Worm (Caenorhabditis elegans): ENCODE data around the gene unc-34.

Gene unc-34

DNA sequence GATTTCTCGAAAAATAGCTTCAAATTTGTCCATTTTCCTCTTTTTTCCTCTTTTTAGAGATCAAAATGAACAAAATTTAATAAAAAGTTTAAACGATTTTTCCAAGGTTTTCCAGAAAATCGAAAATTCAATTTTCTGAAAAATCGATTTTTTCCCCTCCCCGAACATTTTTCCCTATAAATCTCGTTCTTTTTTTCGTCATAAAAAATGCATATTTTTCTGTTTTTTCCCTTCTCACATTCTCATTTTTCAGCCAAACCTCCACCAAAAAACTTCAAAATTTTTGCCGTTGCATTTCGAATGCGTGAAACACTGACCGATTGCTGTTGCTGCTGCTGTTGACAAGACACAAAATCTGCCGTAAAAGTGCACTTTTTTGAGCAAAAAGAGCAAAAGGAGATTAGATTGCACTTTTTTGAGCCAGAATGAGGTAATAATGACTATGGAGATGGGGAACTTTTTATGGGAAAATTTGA lies at the start of gene unc-34, which contains the start of gene Y50D4C.12:
Gene unc-34 (plus strand): TSS at position 426 of the 476 bp plus-strand sequence.
Gene Y50D4C.12 (plus strand): TSS at position 301 of the 476 bp plus-strand sequence.
- TF ChIP-seq daf-12 (tag; optimal IDR thresholded peaks at IDR 0.05), result no peak
- no peak for TF ChIP-seq nhr-28 (tag; optimal IDR thresholded peaks at IDR 0.05)
- TF ChIP-seq nhr-11 (tag; optimal IDR thresholded peaks at IDR 0.05), result no peak
- no peak for TF ChIP-seq unc-62 (GFP tag; optimal IDR thresholded peaks at IDR 0.05)
- TF ChIP-seq unc-39 (tag; optimal IDR thresholded peaks at IDR 0.05), result no peak
- no peak for TF ChIP-seq ZK546.5 (tag; optimal IDR thresholded peaks at IDR 0.05)
- no peak for TF ChIP-seq nhr-77 (tag; optimal IDR thresholded peaks at IDR 0.05)
- TF ChIP-seq egl-5 (tag; optimal IDR thresholded peaks at IDR 0.05), result no peak
- no peak for TF ChIP-seq nhr-23 (tag; optimal IDR thresholded peaks at IDR 0.05)
- no peak for TF ChIP-seq eor-1 (tag; optimal IDR thresholded peaks at IDR 0.05)
- no peak for TF ChIP-seq elt-2 (tag; optimal IDR thresholded peaks at IDR 0.05)
- no peak for TF ChIP-seq jun-1 (tag; optimal IDR thresholded peaks at IDR 0.05)
- TF ChIP-seq ceh-82 (tag; optimal IDR thresholded peaks at IDR 0.05), result no peak
- no peak for TF ChIP-seq nhr-67 (tag; optimal IDR thresholded peaks at IDR 0.05)
- TF ChIP-seq fkh-2 (tag; optimal IDR thresholded peaks at IDR 0.05), result no peak
- TF ChIP-seq ceh-16 (tag; optimal IDR thresholded peaks at IDR 0.05), result no peak
- no peak for TF ChIP-seq ama-1 (optimal IDR thresholded peaks at IDR 0.05)

DNA sequence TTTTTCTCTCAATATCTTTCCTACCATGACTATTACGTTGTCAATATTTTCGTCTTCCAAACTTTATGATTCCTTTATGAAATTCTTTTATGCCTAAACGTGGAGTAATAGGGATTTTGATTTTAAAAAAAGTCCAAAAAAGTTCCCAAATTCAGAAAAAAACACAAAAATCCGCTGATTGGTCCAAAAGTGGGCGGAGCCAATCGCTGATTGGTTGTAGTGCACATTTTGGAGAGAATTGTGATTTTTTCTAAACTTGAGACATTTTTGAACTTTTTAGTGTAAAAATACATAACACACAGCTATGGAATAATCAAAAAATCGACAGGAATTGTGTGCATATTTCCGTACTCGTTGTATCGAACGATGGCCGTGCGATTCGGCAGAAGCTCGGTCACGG lies 43.2 kb upstream of the unc-34 start:
- TF ChIP-seq nfya-1 (tag; optimal IDR thresholded peaks at IDR 0.05; ENCODE audit: insufficient read depth), result peak; percentile 79
- TF ChIP-seq fkh-2 (tag; optimal IDR thresholded peaks at IDR 0.05), result no peak

DNA sequence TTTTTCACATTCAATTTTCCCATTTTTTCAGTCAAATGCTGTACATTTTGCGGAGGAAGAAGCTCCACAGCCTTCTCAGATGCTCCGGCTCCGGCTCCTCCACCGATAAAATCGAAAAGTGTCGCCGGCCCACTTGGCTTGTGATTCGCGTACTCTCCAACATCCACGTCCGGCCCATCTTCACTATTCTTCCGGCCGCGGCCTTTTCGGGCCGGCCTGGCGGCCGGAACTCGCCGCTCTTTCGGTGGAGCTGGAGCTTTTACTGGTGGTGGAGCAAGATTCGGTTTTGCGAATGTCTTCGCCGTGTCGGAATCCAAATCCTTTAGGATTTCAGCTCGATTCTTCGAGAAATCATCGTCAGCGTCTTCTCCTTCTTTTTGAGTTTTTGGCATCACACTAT lies 40.0 kb upstream of the unc-34 start:
- TF ChIP-seq fos-1 (tag; optimal IDR thresholded peaks at IDR 0.05), result no peak

DNA sequence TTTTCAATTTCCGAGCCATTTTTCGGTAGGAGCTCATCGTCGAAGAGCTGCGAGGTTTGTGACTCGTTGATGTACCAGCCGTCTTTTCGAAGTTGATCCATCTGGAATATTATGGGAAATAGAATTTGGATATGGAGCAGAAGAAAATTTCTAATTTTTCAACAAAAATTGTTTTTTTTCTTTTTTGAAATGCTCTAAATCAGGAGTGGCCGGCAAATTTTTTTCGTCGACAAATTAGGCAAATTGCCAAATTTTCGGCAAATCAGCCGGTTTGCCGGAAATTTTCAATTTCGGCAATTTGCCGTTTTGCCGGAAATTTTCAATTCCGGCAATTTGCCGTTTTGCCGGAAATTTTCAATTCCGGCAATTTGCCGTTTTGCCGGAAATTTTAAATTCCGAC lies 37.4 kb upstream of the unc-34 start, which contains the start of gene Y50D4C.3:
Gene Y50D4C.3 (minus strand): TSS at position 101 of the 400 bp plus-strand sequence.
- TF ChIP-seq ztf-4 (tag; optimal IDR thresholded peaks at IDR 0.05), result no peak
- TF ChIP-seq tbx-2 (tag; optimal IDR thresholded peaks at IDR 0.05), result no peak
- no peak for TF ChIP-seq nhr-28 (tag; optimal IDR thresholded peaks at IDR 0.05)
- no peak for TF ChIP-seq nfya-1 (tag; optimal IDR thresholded peaks at IDR 0.05; ENCODE audit: insufficient read depth)
- no peak for TF ChIP-seq fos-1 (tag; optimal IDR thresholded peaks at IDR 0.05)
- no peak for TF ChIP-seq egl-5 (tag; optimal IDR thresholded peaks at IDR 0.05)
- no peak for TF ChIP-seq ceh-28 (tag; optimal IDR thresholded peaks at IDR 0.05)
- no peak for TF ChIP-seq mdl-1 (tag; optimal IDR thresholded peaks at IDR 0.05)
- no peak for TF ChIP-seq hmg-11 (tag; optimal IDR thresholded peaks at IDR 0.05)
- no peak for TF ChIP-seq lin-15B (tag; optimal IDR thresholded peaks at IDR 0.05)
- TF ChIP-seq daf-12 (tag; optimal IDR thresholded peaks at IDR 0.05), result no peak
- no peak for TF ChIP-seq aly-2 (tag; optimal IDR thresholded peaks at IDR 0.05)
- TF ChIP-seq fkh-10 (GFP tag; optimal IDR thresholded peaks at IDR 0.05), result no peak

DNA sequence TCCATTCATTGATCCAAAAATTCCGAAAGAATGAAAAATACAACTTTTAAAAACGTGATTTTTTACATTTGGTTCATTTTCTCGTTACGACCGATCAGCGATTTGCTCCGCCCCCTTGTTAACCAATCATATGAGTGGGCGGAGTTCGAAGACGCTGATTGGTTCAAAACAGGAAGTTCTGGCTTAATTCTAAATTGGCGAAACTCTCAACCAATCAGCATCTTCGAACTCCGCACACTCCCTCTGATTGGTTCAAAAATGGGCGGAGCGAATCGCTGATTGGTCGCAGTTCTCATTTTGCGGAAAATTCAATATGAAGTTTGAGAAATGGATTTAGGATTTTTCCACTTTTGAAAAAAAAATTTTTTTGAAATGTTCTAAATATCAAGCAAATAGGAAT lies 36.7 kb upstream of the unc-34 start:
- no peak for TF ChIP-seq eor-1 (tag; optimal IDR thresholded peaks at IDR 0.05)
- TF ChIP-seq nfya-1 (tag; optimal IDR thresholded peaks at IDR 0.05; ENCODE audit: insufficient read depth), result peak; percentile 84

DNA sequence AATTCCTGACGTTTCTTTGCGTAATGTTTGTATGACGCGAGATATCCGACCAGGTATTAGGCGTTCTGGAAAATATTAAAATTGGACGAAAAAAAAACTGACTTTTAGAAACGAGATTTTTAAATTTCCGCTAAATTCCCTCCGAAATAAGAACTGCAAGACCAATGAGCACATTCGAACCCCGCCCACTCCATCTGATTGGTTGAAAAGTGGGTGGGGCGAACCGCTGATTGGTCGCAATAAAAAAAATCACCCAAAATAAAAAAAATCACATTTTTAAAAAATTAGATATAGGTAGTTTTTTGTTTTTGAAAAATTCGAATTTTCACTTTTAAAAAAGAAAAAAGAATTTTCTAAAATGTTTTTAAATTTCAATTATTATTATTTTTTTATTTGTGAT lies 33.4 kb upstream of the unc-34 start:
- TF ChIP-seq nfya-1 (tag; optimal IDR thresholded peaks at IDR 0.05; ENCODE audit: insufficient read depth) (peak; percentile 87), egl-5 (tag; optimal IDR thresholded peaks at IDR 0.05) (no peak), daf-12 (tag; optimal IDR thresholded peaks at IDR 0.05) (no peak), nhr-23 (tag; optimal IDR thresholded peaks at IDR 0.05) (no peak), nhr-77 (tag; optimal IDR thresholded peaks at IDR 0.05) (no peak), skn-1 (tag; optimal IDR thresholded peaks at IDR 0.05) (no peak)

DNA sequence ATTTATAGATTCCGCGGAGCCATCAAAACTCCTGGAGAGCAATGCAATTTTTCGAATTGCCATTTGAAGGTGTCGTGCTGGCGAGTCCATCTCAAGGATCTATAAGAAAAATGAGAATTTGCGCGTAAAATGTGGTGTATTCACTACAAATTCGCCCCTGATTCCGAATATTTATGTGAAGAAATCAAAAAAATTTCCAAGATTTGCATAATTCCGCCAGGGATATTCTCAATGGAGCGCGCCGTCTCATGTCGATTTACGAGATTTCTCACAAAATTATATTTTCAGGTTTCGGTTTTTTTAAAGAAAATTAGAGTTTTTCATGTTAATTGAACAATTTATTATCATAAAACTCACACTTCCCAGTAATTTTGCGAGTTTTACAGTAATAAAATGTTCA lies 32.7 kb upstream of the unc-34 start, which contains the start of gene Y50D4C.6:
Gene Y50D4C.6 (minus strand): TSS at position 101 of the 400 bp plus-strand sequence.
- no peak for TF ChIP-seq mml-1 (tag; optimal IDR thresholded peaks at IDR 0.05)
- no peak for TF ChIP-seq tbx-2 (tag; optimal IDR thresholded peaks at IDR 0.05)
- no peak for TF ChIP-seq egl-5 (tag; optimal IDR thresholded peaks at IDR 0.05)
- TF ChIP-seq nhr-23 (tag; optimal IDR thresholded peaks at IDR 0.05), result no peak
- no peak for TF ChIP-seq mdl-1 (tag; optimal IDR thresholded peaks at IDR 0.05)
- no peak for TF ChIP-seq nhr-28 (tag; optimal IDR thresholded peaks at IDR 0.05)
- TF ChIP-seq nhr-76 (tag; optimal IDR thresholded peaks at IDR 0.05), result no peak
- no peak for TF ChIP-seq ZK546.5 (tag; optimal IDR thresholded peaks at IDR 0.05)
- no peak for TF ChIP-seq fkh-10 (GFP tag; optimal IDR thresholded peaks at IDR 0.05)
- TF ChIP-seq ama-1 (optimal IDR thresholded peaks at IDR 0.05), result no peak
- TF ChIP-seq nhr-11 (tag; optimal IDR thresholded peaks at IDR 0.05), result no peak
- TF ChIP-seq ceh-28 (tag; optimal IDR thresholded peaks at IDR 0.05), result no peak
- TF ChIP-seq nhr-25 (tag; optimal IDR thresholded peaks at IDR 0.05), result no peak
- no peak for TF ChIP-seq pha-4 (tag; optimal IDR thresholded peaks at IDR 0.05)
- no peak for TF ChIP-seq elt-3 (tag; optimal IDR thresholded peaks at IDR 0.05)
- TF ChIP-seq ceh-82 (tag; optimal IDR thresholded peaks at IDR 0.05), result no peak
- TF ChIP-seq pqm-1 (tag; optimal IDR thresholded peaks at IDR 0.05), result no peak
- TF ChIP-seq nhr-237 (tag; optimal IDR thresholded peaks at IDR 0.05), result no peak
- no peak for TF ChIP-seq nhr-43 (tag; optimal IDR thresholded peaks at IDR 0.05; ENCODE audit: poor library complexity, severe bottlenecking)
- TF ChIP-seq zag-1 (tag; optimal IDR thresholded peaks at IDR 0.05), result no peak

Data from whole organism, L3 larva.